Worm (Caenorhabditis elegans): ENCODE data around the gene srt-73.

- TF ChIP-seq nhr-77 (tag; optimal IDR thresholded peaks at IDR 0.05): no peak
- TF ChIP-seq nhr-21 (tag; optimal IDR thresholded peaks at IDR 0.05): no peak
- no peak for TF ChIP-seq egl-27 (tag; optimal IDR thresholded peaks at IDR 0.05)
- no peak for TF ChIP-seq lin-13 (GFP tag; optimal IDR thresholded peaks at IDR 0.05)
- no peak for TF ChIP-seq nhr-6 (tag; optimal IDR thresholded peaks at IDR 0.05)
- no peak for TF ChIP-seq nhr-237 (tag; optimal IDR thresholded peaks at IDR 0.05)
- TF ChIP-seq nhr-25 (tag; optimal IDR thresholded peaks at IDR 0.05): no peak
These were observed 39.2 kb upstream of the srt-73 start for ce11 chrIV:7839923-7840322.

Data from whole organism, L2 larva.